Fruit fly (Drosophila melanogaster) Kc167 (cell line): ENCODE data around the gene Pex1.

Experiments
- Sin3A ChIP-seq: fragments of >200 bp; optimal IDR thresholded peaks from 2 replicates; lab custom pipeline; 2018; ENCODE audit warnings: missing external identifiers
- insv ChIP-seq: fragments of >200 bp; optimal IDR thresholded peaks from 3 replicates; lab custom pipeline; 2018; ENCODE audit warnings: missing external identifiers
- ttk ChIP-seq: sonication (Bioruptor generic); optimal IDR thresholded peaks from 2 replicates; lab custom pipeline; 2017; ENCODE audit warnings: missing external identifiers

dm6 chr3L:14028485-14029384, 43.0 kb upstream of the Pex1 start, which contains the start of gene Ptip:
- no peak for TF ChIP-seq Sin3A (lab: Kevin White, UChicago)
- no peak for TF ChIP-seq insv (lab: Kevin White, UChicago)
- TF ChIP-seq ttk (lab: Kevin White, UChicago) = no peak
